Worm (Caenorhabditis elegans) whole organism, L1 larva: ENCODE data around the gene abf-3.

Experiments
- C16A3.4 ChIP-seq: fragments of 150-350 bp; optimal IDR thresholded peaks from 2 replicates; lab custom pipeline; 2014; ENCODE audit warnings: missing biosample characterization, missing genetic modification characterization
- F16B12.6 ChIP-seq: fragments of 150-350 bp; optimal IDR thresholded peaks from 2 replicates; lab custom pipeline; 2014; ENCODE audit warnings: missing biosample characterization, missing genetic modification characterization
- aly-2 ChIP-seq: fragments of 150-350 bp; optimal IDR thresholded peaks from 2 replicates; lab custom pipeline; 2014; ENCODE audit warnings: missing biosample characterization, missing genetic modification characterization
- ama-1 ChIP-seq: fragments of 150-350 bp; optimal IDR thresholded peaks from 2 replicates; lab custom pipeline; 2014
- blmp-1 ChIP-seq: fragments of 150-350 bp; optimal IDR thresholded peaks from 2 replicates; lab custom pipeline; 2014; ENCODE audit warnings: missing biosample characterization, missing genetic modification characterization
- dsc-1 ChIP-seq: sonication (generic microtip); optimal IDR thresholded peaks from 2 replicates; lab custom pipeline; 2016; ENCODE audit warnings: mild to moderate bottlenecking, missing genetic modification characterization, missing compliant biosample characterization
- efl-1 ChIP-seq, 4 experiments: fragments of 150-350 bp; optimal IDR thresholded peaks in 3 of 4; peaks in 1 of 4; 1 replicate in 1 of 4; 2 replicates in 3 of 4; lab custom pipeline; 2014; ENCODE audit warnings: missing biosample characterization in 2 of 4, missing genetic modification characterization in 2 of 4, missing genetic modification reagents in 2 of 4
- elt-3 ChIP-seq, 6 experiments: fragments of 150-350 bp in 1 of 6; sonication (generic microtip); optimal IDR thresholded peaks; 2 replicates each; lab custom pipeline; 2017 to 2018; ENCODE audit warnings: missing biosample characterization in 6 of 6, missing genetic modification characterization in 6 of 6, inconsistent platforms in 1 of 6
- hlh-4 ChIP-seq: sonication (generic microtip); optimal IDR thresholded peaks from 2 replicates; lab custom pipeline; 2016; ENCODE audit warnings: mild to moderate bottlenecking, missing genetic modification characterization, missing compliant biosample characterization
- isw-1 ChIP-seq: fragments of 200-800 bp; sonication (Bioruptor generic); IDR thresholded peaks from 2 replicates; pipeline ENCODE4 v1.3.6; 2022; ENCODE audit warnings: missing genetic modification characterization, missing compliant biosample characterization
- jun-1 ChIP-seq: fragments of 150-350 bp; optimal IDR thresholded peaks from 2 replicates; lab custom pipeline; 2014; ENCODE audit warnings: missing biosample characterization, missing genetic modification reagents, missing genetic modification characterization
- lin-13 ChIP-seq: fragments of 150-350 bp; optimal IDR thresholded peaks from 2 replicates; lab custom pipeline; 2014; ENCODE audit warnings: missing biosample characterization, missing genetic modification reagents, missing genetic modification characterization
- lsy-2 ChIP-seq, 2 experiments: fragments of 150-350 bp; optimal IDR thresholded peaks; 2 replicates each; lab custom pipeline; 2014; ENCODE audit warnings: missing biosample characterization in 2 of 2, missing genetic modification characterization in 2 of 2
- mep-1 ChIP-seq: fragments of 150-350 bp; optimal IDR thresholded peaks from 2 replicates; lab custom pipeline; 2014; ENCODE audit warnings: missing biosample characterization, missing genetic modification characterization
- nhr-12 ChIP-seq: sonication (generic microtip); optimal IDR thresholded peaks from 2 replicates; lab custom pipeline; 2017; ENCODE audit warnings: missing biosample characterization, missing genetic modification characterization
- nhr-19 ChIP-seq: fragments of 200-800 bp; sonication (Bioruptor generic); conservative IDR thresholded peaks from 2 replicates; pipeline ENCODE4 v1.3.6; 2022; ENCODE audit warnings: missing genetic modification characterization, missing compliant biosample characterization
- nhr-20 ChIP-seq: sonication (generic microtip); optimal IDR thresholded peaks from 2 replicates; lab custom pipeline; 2016; ENCODE audit warnings: mild to moderate bottlenecking, missing genetic modification characterization, missing compliant biosample characterization
- nhr-237 ChIP-seq: fragments of 150-350 bp; optimal IDR thresholded peaks from 2 replicates; lab custom pipeline; 2014; ENCODE audit warnings: missing biosample characterization, missing genetic modification characterization
- nhr-71 ChIP-seq: sonication (generic microtip); optimal IDR thresholded peaks from 2 replicates; lab custom pipeline; 2016; ENCODE audit warnings: mild to moderate bottlenecking, missing genetic modification characterization, moderate library complexity, missing compliant biosample characterization
- nhr-77 ChIP-seq: fragments of 150-350 bp; optimal IDR thresholded peaks from 2 replicates; lab custom pipeline; 2014; ENCODE audit warnings: missing biosample characterization, missing genetic modification characterization
- pag-3 ChIP-seq: sonication (generic microtip); optimal IDR thresholded peaks from 2 replicates; lab custom pipeline; 2017; ENCODE audit warnings: missing genetic modification characterization, mild to moderate bottlenecking, missing compliant biosample characterization, antibody characterized with exemption, borderline replicate concordance; ENCODE audit not compliant: insufficient read depth
- pax-3 ChIP-seq: fragments of 200-800 bp; sonication (Bioruptor generic); optimal IDR thresholded peaks from 2 replicates; lab custom pipeline; 2018; ENCODE audit warnings: mild to moderate bottlenecking, missing genetic modification characterization, moderate library complexity, missing compliant biosample characterization
- skn-1 ChIP-seq: fragments of 150-350 bp; optimal IDR thresholded peaks from 2 replicates; lab custom pipeline; 2014; ENCODE audit warnings: missing biosample characterization, missing genetic modification characterization
- sup-37 ChIP-seq: fragments of 200-800 bp; sonication (Bioruptor generic); optimal IDR thresholded peaks from 2 replicates; lab custom pipeline; 2018; ENCODE audit warnings: mild to moderate bottlenecking, missing genetic modification characterization, missing compliant biosample characterization
- unc-30 ChIP-seq: sonication (generic microtip); optimal IDR thresholded peaks from 2 replicates; lab custom pipeline; 2017; ENCODE audit warnings: missing biosample characterization, missing genetic modification characterization
- xbp-1 ChIP-seq: sonication (generic microtip); optimal IDR thresholded peaks from 2 replicates; lab custom pipeline; 2016; ENCODE audit warnings: missing genetic modification characterization, missing compliant biosample characterization
- zip-4 ChIP-seq: fragments of 200-800 bp; sonication (Bioruptor generic); optimal IDR thresholded peaks from 2 replicates; lab custom pipeline; 2018; ENCODE audit warnings: mild to moderate bottlenecking, missing genetic modification characterization, moderate library complexity, missing compliant biosample characterization
- ztf-11 ChIP-seq, 2 experiments: sonication (generic microtip); optimal IDR thresholded peaks; 2 replicates each; lab custom pipeline; 2016 to 2017; ENCODE audit warnings: missing genetic modification characterization in 2 of 2, missing biosample characterization in 1 of 2, missing compliant biosample characterization in 1 of 2

abf-3 gene

ce11 chrV:15817746-15818145 is at the start of gene abf-3:
Gene abf-3 (minus strand): TSS chrV:15817846.
- no peak for TF ChIP-seq nhr-71 (tag; lab: Kevin White, UChicago)

- TF ChIP-seq nhr-19 (GFP tag; lab: Robert Waterston, UW) (no peak), efl-1 (optimal IDR thresholded peaks at IDR 0.05; lab: Kevin White, UChicago) (no peak), efl-1 (GFP tag; optimal IDR thresholded peaks at IDR 0.05 in 1 of 2; lab: Kevin White, UChicago) (no peak), lin-13 (GFP tag; lab: Kevin White, UChicago) (no peak), zip-4 (GFP tag; lab: Kevin White, UChicago) (no peak)
Measured at ce11 chrV:15867373-15867772, 49.7 kb upstream of the abf-3 start, which contains the start of gene fbxa-197. Gene fbxa-197 (plus strand): TSS chrV:15867673.

- TF ChIP-seq sup-37 (GFP tag; lab: Kevin White, UChicago) = no peak
- TF ChIP-seq dsc-1 (tag; lab: Kevin White, UChicago) = no peak
- no peak for TF ChIP-seq nhr-237
- TF ChIP-seq pag-3 = no peak
- TF ChIP-seq unc-30 = no peak
- TF ChIP-seq ama-1 (lab: Kevin White, UChicago) = no peak
- TF ChIP-seq, all 84 proteins: peak for 0
Measured at ce11 chrV:15865839-15866238, 48.2 kb upstream of the abf-3 start, which contains the start of gene srh-293. Gene srh-293 (plus strand): TSS chrV:15866139.

ce11 chrV:15863042-15863441 is 45.4 kb upstream of the abf-3 start, which contains the start of gene srh-299:
Gene srh-299 (plus strand): TSS chrV:15863342.
- TF ChIP-seq F16B12.6 (tag; lab: Kevin White, UChicago) (no peak), pax-3 (tag; lab: Kevin White, UChicago) (no peak), jun-1 (tag; lab: Kevin White, UChicago) (no peak), mep-1 (tag; lab: Kevin White, UChicago) (no peak), pag-3 (no peak), C16A3.4 (no peak), zip-4 (GFP tag; lab: Kevin White, UChicago) (no peak), isw-1 (GFP tag; lab: Robert Waterston, UW) (no peak), xbp-1 (no peak)
- TF ChIP-seq, all 84 proteins: peak for 0

ce11 chrV:15862599-15862998 is 45.0 kb upstream of the abf-3 start, which contains the start of gene srz-12:
Gene srz-12 (minus strand): TSS chrV:15862699.
- TF ChIP-seq zip-4 (GFP tag; lab: Kevin White, UChicago) (no peak), nhr-12 (tag; lab: Kevin White, UChicago) (no peak), ztf-11 (tag; optimal IDR thresholded peaks at IDR 0.05; lab: Kevin White, UChicago) (no peak), elt-3 (tag; optimal IDR thresholded peaks at IDR 0.05; lab: Kevin White, UChicago) (no peak), lsy-2 (tag; optimal IDR thresholded peaks at IDR 0.05; lab: Kevin White, UChicago) (no peak)
- TF ChIP-seq, all 84 proteins: peak for 0

ce11 chrV:15858292-15858691 is 40.6 kb upstream of the abf-3 start, which contains the start of gene srh-148:
Gene srh-148 (minus strand): TSS chrV:15858392.
- TF ChIP-seq xbp-1 (no peak), nhr-20 (no peak), hlh-4 (tag; lab: Kevin White, UChicago) (peak; percentile 20), nhr-77 (tag; lab: Kevin White, UChicago) (no peak)

- TF ChIP-seq hlh-4 (tag; lab: Kevin White, UChicago) = peak; percentile 92
Measured at ce11 chrV:15850276-15850811, 32.7 kb upstream of the abf-3 start, which contains the start of gene srh-147. Gene srh-147 (minus strand): TSS chrV:15850326.

- TF ChIP-seq hlh-4 (tag; lab: Kevin White, UChicago) (peak; percentile 50), skn-1 (no peak), aly-2 (no peak), blmp-1 (tag; lab: Kevin White, UChicago) (no peak), nhr-19 (GFP tag; lab: Robert Waterston, UW) (no peak)
Measured at ce11 chrV:15841095-15841494, 23.4 kb upstream of the abf-3 start, which contains the start of gene srh-149. Gene srh-149 (minus strand): TSS chrV:15841195.
